Worm (Caenorhabditis elegans): ENCODE data around the gene sek-5.

The sek-5 gene

ce11 chrX:5354022-5354876 lies 23.2 kb upstream of the sek-5 start, which contains the start of gene pfn-2 (continued):
- no peak for TF ChIP-seq ZK546.5 (tag; optimal IDR thresholded peaks at IDR 0.05)
- TF ChIP-seq lim-7 (GFP tag; IDR thresholded peaks at IDR 0.05), result 0 out of 2 replicates have a peak, but pooled peaks have one; percentile 8
- TF ChIP-seq ceh-82 (tag; optimal IDR thresholded peaks at IDR 0.05), result no peak
- TF ChIP-seq mdt-29 (GFP tag; IDR thresholded peaks at IDR 0.05), result no peak
- TF ChIP-seq hlh-11 (tag; optimal IDR thresholded peaks at IDR 0.05), result peak; percentile 63
- TF ChIP-seq sdz-12 (GFP tag; optimal IDR thresholded peaks at IDR 0.05), result no peak
- peak; percentile 38 for TF ChIP-seq pqm-1 (tag; optimal IDR thresholded peaks at IDR 0.05)
- TF ChIP-seq lsy-2 (tag; optimal IDR thresholded peaks at IDR 0.05), result peak in 1 of 2 experiments; percentile 14
- 0 out of 2 replicates have a peak, but pooled peaks have one; percentile 32 for TF ChIP-seq dmd-9 (GFP tag; IDR thresholded peaks at IDR 0.05)
- TF ChIP-seq gei-8 (GFP tag; optimal IDR thresholded peaks at IDR 0.05), result no peak
- no peak for TF ChIP-seq nhr-48 (tag; optimal IDR thresholded peaks at IDR 0.05)
- peak; percentile 19 for TF ChIP-seq dve-1 (tag; optimal IDR thresholded peaks at IDR 0.05; ENCODE audit: insufficient read depth)
- TF ChIP-seq daf-16 (GFP tag; optimal IDR thresholded peaks at IDR 0.05), result no peak
- peak; percentile 76 for TF ChIP-seq daf-16 (tag; optimal IDR thresholded peaks at IDR 0.05)
- TF ChIP-seq F37D6.2 (tag; optimal IDR thresholded peaks at IDR 0.05), result no peak
- peak; percentile 40 for TF ChIP-seq dmd-6 (GFP tag; IDR thresholded peaks at IDR 0.05)
- no peak for TF ChIP-seq dmd-8 (GFP tag; IDR thresholded peaks at IDR 0.05)
- no peak for TF ChIP-seq zfp-2 (tag; optimal IDR thresholded peaks at IDR 0.05)
- no peak for TF ChIP-seq php-3 (GFP tag; IDR thresholded peaks at IDR 0.05)
- TF ChIP-seq ceh-32 (tag; optimal IDR thresholded peaks at IDR 0.05; ENCODE audit: poor library complexity), result no peak
- TF ChIP-seq nhr-10 (tag; optimal IDR thresholded peaks at IDR 0.05), result no peak
- no peak for TF ChIP-seq snpc-4 (tag; optimal IDR thresholded peaks at IDR 0.05)
- TF ChIP-seq T20F7.1 (GFP tag; optimal IDR thresholded peaks at IDR 0.05), result no peak
- TF ChIP-seq dpl-1 (GFP tag; optimal IDR thresholded peaks at IDR 0.05), result no peak
- no peak for TF ChIP-seq aly-2 (tag; optimal IDR thresholded peaks at IDR 0.05)
- no peak for TF ChIP-seq nhr-42 (GFP tag; IDR thresholded peaks at IDR 0.05)

- no peak for TF ChIP-seq nhr-111 (GFP tag; optimal IDR thresholded peaks at IDR 0.05)
- TF ChIP-seq daf-8 (GFP tag; IDR thresholded peaks at IDR 0.05), result no peak
- TF ChIP-seq dmd-6 (GFP tag; IDR thresholded peaks at IDR 0.05), result peak; percentile 57
- peak; percentile 35; the same call in 1 of the 2 replicates for TF ChIP-seq mdt-29 (GFP tag; IDR thresholded peaks at IDR 0.05)
- TF ChIP-seq nhr-28 (tag; optimal IDR thresholded peaks at IDR 0.05), result peak; percentile 14
- TF ChIP-seq daf-12 (tag; optimal IDR thresholded peaks at IDR 0.05), result no peak
- TF ChIP-seq attf-4 (tag; optimal IDR thresholded peaks at IDR 0.05), result no peak
- TF ChIP-seq ceh-44 (GFP tag; IDR thresholded peaks at IDR 0.05), result no peak
- no peak for TF ChIP-seq F26F4.8 (GFP tag; conservative IDR thresholded peaks at IDR 0.05)
- no peak for TF ChIP-seq unc-39 (tag; optimal IDR thresholded peaks at IDR 0.05)
- peak in 1 of 2 experiments; percentile 4 for TF ChIP-seq mdl-1 (tag; optimal IDR thresholded peaks at IDR 0.05)
- no peak for TF ChIP-seq mes-2 (tag; optimal IDR thresholded peaks at IDR 0.05; ENCODE audit: poor library complexity, severe bottlenecking)
- peak; percentile 68 for TF ChIP-seq hlh-11 (tag; optimal IDR thresholded peaks at IDR 0.05)
- TF ChIP-seq dpl-1 (GFP tag; optimal IDR thresholded peaks at IDR 0.05), result no peak
- TF ChIP-seq ZK546.5 (tag; optimal IDR thresholded peaks at IDR 0.05), result no peak
- no peak for TF ChIP-seq mxl-2 (GFP tag; conservative IDR thresholded peaks at IDR 0.05)
- TF ChIP-seq nhr-25 (tag; optimal IDR thresholded peaks at IDR 0.05; ENCODE audit: borderline replicate concordance, insufficient read depth), result no peak
- TF ChIP-seq set-16 (GFP tag; IDR thresholded peaks at IDR 0.05), result no peak
- TF ChIP-seq pha-4 (GFP tag; IDR thresholded peaks at IDR 0.05), result no peak
- TF ChIP-seq pha-4 (tag; optimal IDR thresholded peaks at IDR 0.05), result peak; percentile 44
- peak; percentile 18 for TF ChIP-seq lin-13 (GFP tag; optimal IDR thresholded peaks at IDR 0.05)
- no peak for TF ChIP-seq snpc-4 (tag; optimal IDR thresholded peaks at IDR 0.05)
- 0 out of 2 replicates have a peak, but pooled peaks have one; percentile 9 for TF ChIP-seq T26A8.4 (GFP tag; IDR thresholded peaks at IDR 0.05)
- TF ChIP-seq nhr-11 (tag; optimal IDR thresholded peaks at IDR 0.05), result no peak
- TF ChIP-seq lsy-2 (tag; optimal IDR thresholded peaks at IDR 0.05), result peak in 1 of 2 experiments; percentile 17
- peak; percentile 77 for TF ChIP-seq hlh-30 (tag; optimal IDR thresholded peaks at IDR 0.05; ENCODE audit: insufficient read depth)
- TF ChIP-seq D1046.2 (GFP tag; IDR thresholded peaks at IDR 0.05), result no peak
- TF ChIP-seq lin-39 (tag; optimal IDR thresholded peaks at IDR 0.05), result no peak
- TF ChIP-seq nhr-10 (tag; optimal IDR thresholded peaks at IDR 0.05), result no peak
- TF ChIP-seq ZK337.2 (GFP tag; IDR thresholded peaks at IDR 0.05), result no peak
These were observed 22.2 kb upstream of the sek-5 start for ce11 chrX:5355253-5355652.

Data from whole organism, L4 larva.